Worm (Caenorhabditis elegans): ENCODE data around the gene fat-3.

- TF ChIP-seq skn-1 (tag; optimal IDR thresholded peaks at IDR 0.05) (no peak), nhr-11 (tag; optimal IDR thresholded peaks at IDR 0.05) (no peak), nhr-237 (tag; optimal IDR thresholded peaks at IDR 0.05) (no peak), nhr-12 (tag; optimal IDR thresholded peaks at IDR 0.05) (no peak), fkh-8 (tag; optimal IDR thresholded peaks at IDR 0.05) (no peak), mep-1 (tag; optimal IDR thresholded peaks at IDR 0.05) (no peak), ztf-4 (tag; optimal IDR thresholded peaks at IDR 0.05) (no peak), nhr-19 (GFP tag; conservative IDR thresholded peaks at IDR 0.05) (no peak), nhr-76 (tag; optimal IDR thresholded peaks at IDR 0.05) (no peak), sptf-1 (tag; optimal IDR thresholded peaks at IDR 0.05) (no peak), swsn-7 (tag; optimal IDR thresholded peaks at IDR 0.05) (no peak), ztf-11 (tag; optimal IDR thresholded peaks at IDR 0.05) (no peak)
Measured at ce11 chrIV:9850931-9851330, 48.1 kb downstream of the fat-3 start, which contains the start of gene ssp-10.
